Fruit fly (Drosophila melanogaster): ENCODE results near the gene CG46310.

- TF ChIP-seq ttk (optimal IDR thresholded peaks at IDR 0.05) (no peak), psq (optimal IDR thresholded peaks at IDR 0.05) (no peak), insv (optimal IDR thresholded peaks at IDR 0.05) (no peak), Myc (optimal IDR thresholded peaks at IDR 0.05) (no peak), h (optimal IDR thresholded peaks at IDR 0.05) (no peak), Sin3A (optimal IDR thresholded peaks at IDR 0.05) (no peak)
Measured at dm6 chr3R:23193400-23193799, 19.7 kb downstream of the CG46310 start.

Data from Kc167 (cell line).